Worm (Caenorhabditis elegans) whole organism, L3 larva: ENCODE results near the gene B0361.3.

ENCODE experiments used
- R02D3.7 ChIP-seq: fragments of 150-350 bp; optimal IDR thresholded peaks from 2 replicates; lab custom pipeline; 2014; ENCODE audit warnings: missing biosample characterization, missing genetic modification characterization
- ZK546.5 ChIP-seq: sonication (generic microtip); optimal IDR thresholded peaks from 2 replicates; lab custom pipeline; 2017; ENCODE audit warnings: missing biosample characterization, missing genetic modification characterization
- aly-2 ChIP-seq: fragments of 150-350 bp; optimal IDR thresholded peaks from 2 replicates; lab custom pipeline; 2014; ENCODE audit warnings: missing biosample characterization, missing genetic modification characterization
- ama-1 ChIP-seq: fragments of 150-350 bp; optimal IDR thresholded peaks from 2 replicates; lab custom pipeline; 2018
- ceh-16 ChIP-seq: sonication (generic microtip); optimal IDR thresholded peaks from 2 replicates; lab custom pipeline; 2017; ENCODE audit warnings: missing biosample characterization, missing genetic modification characterization
- ceh-28 ChIP-seq: fragments of 150-350 bp; optimal IDR thresholded peaks from 2 replicates; lab custom pipeline; 2014; ENCODE audit warnings: missing biosample characterization, missing genetic modification reagents, missing genetic modification characterization
- ceh-82 ChIP-seq: fragments of 150-350 bp; optimal IDR thresholded peaks from 2 replicates; lab custom pipeline; 2014; ENCODE audit warnings: missing biosample characterization, missing genetic modification characterization
- ceh-9 ChIP-seq: sonication (generic microtip); optimal IDR thresholded peaks from 2 replicates; lab custom pipeline; 2018; ENCODE audit warnings: missing biosample characterization, missing genetic modification characterization
- daf-12 ChIP-seq: fragments of 150-350 bp; optimal IDR thresholded peaks from 2 replicates; lab custom pipeline; 2014; ENCODE audit warnings: missing biosample characterization, missing genetic modification reagents, missing genetic modification characterization
- egl-27 ChIP-seq: sonication (generic microtip); optimal IDR thresholded peaks from 4 replicates; lab custom pipeline; 2017; ENCODE audit warnings: missing biosample characterization, missing genetic modification reagents, missing genetic modification characterization
- egl-5 ChIP-seq: fragments of 150-350 bp; optimal IDR thresholded peaks from 2 replicates; lab custom pipeline; 2017; ENCODE audit warnings: missing biosample characterization, missing genetic modification reagents, missing genetic modification characterization, inconsistent platforms
- elt-1 ChIP-seq: fragments of 150-350 bp; optimal IDR thresholded peaks from 2 replicates; lab custom pipeline; 2014; ENCODE audit warnings: missing biosample characterization, missing genetic modification characterization
- elt-2 ChIP-seq: sonication (generic microtip); optimal IDR thresholded peaks from 2 replicates; lab custom pipeline; 2016; ENCODE audit warnings: missing genetic modification reagents, mild to moderate bottlenecking, missing genetic modification characterization, missing compliant biosample characterization
- elt-3 ChIP-seq, 3 experiments: fragments of 150-350 bp in 1 of 3; sonication (generic microtip) in 2 of 3; optimal IDR thresholded peaks; 2 replicates in 2 of 3; 4 replicates in 1 of 3; lab custom pipeline; 2014 to 2017; ENCODE audit warnings: missing biosample characterization in 3 of 3, missing genetic modification characterization in 3 of 3
- eor-1 ChIP-seq, 2 experiments: fragments of 150-350 bp; optimal IDR thresholded peaks; 2 replicates each; lab custom pipeline; 2014 to 2018; ENCODE audit warnings: missing biosample characterization in 2 of 2, missing genetic modification characterization in 2 of 2
- fkh-10 ChIP-seq: sonication (generic microtip); optimal IDR thresholded peaks from 2 replicates; lab custom pipeline; 2017; ENCODE audit warnings: missing biosample characterization, missing genetic modification reagents, missing genetic modification characterization
- fkh-2 ChIP-seq: fragments of 150-350 bp; optimal IDR thresholded peaks from 2 replicates; lab custom pipeline; 2014; ENCODE audit warnings: missing biosample characterization, missing genetic modification reagents, missing genetic modification characterization
- fos-1 ChIP-seq: fragments of 150-350 bp; optimal IDR thresholded peaks from 2 replicates; lab custom pipeline; 2014; ENCODE audit warnings: missing biosample characterization, missing genetic modification characterization
- hmg-11 ChIP-seq: sonication (generic microtip); optimal IDR thresholded peaks from 2 replicates; lab custom pipeline; 2016; ENCODE audit warnings: missing genetic modification characterization, missing compliant biosample characterization
- jun-1 ChIP-seq: fragments of 150-350 bp; optimal IDR thresholded peaks from 2 replicates; lab custom pipeline; 2014; ENCODE audit warnings: missing biosample characterization, missing genetic modification reagents, missing genetic modification characterization
- lin-15B ChIP-seq: fragments of 150-350 bp; optimal IDR thresholded peaks from 2 replicates; lab custom pipeline; 2014; ENCODE audit warnings: missing biosample characterization, missing genetic modification characterization
- lin-39 ChIP-seq: fragments of 150-350 bp; optimal IDR thresholded peaks from 2 replicates; lab custom pipeline; 2018; ENCODE audit warnings: missing biosample characterization, missing genetic modification reagents, missing genetic modification characterization
- lsy-12 ChIP-seq: sonication (generic microtip); optimal IDR thresholded peaks from 2 replicates; lab custom pipeline; 2016; ENCODE audit warnings: mild to moderate bottlenecking, missing genetic modification characterization, missing compliant biosample characterization
- mdl-1 ChIP-seq: fragments of 150-350 bp; optimal IDR thresholded peaks from 2 replicates; lab custom pipeline; 2014; ENCODE audit warnings: missing biosample characterization, missing genetic modification characterization
- mml-1 ChIP-seq: fragments of 150-350 bp; sonication (generic microtip); optimal IDR thresholded peaks from 3 replicates; lab custom pipeline; 2014; ENCODE audit warnings: missing biosample characterization, missing genetic modification characterization
- nfya-1 ChIP-seq: sonication (generic microtip); optimal IDR thresholded peaks from 2 replicates; lab custom pipeline; 2017; ENCODE audit warnings: missing genetic modification characterization, mild to moderate bottlenecking, missing compliant biosample characterization, antibody characterized with exemption, moderate library complexity; ENCODE audit not compliant: insufficient read depth
- nhr-11 ChIP-seq: fragments of 150-350 bp; optimal IDR thresholded peaks from 2 replicates; lab custom pipeline; 2014; ENCODE audit warnings: missing biosample characterization, missing genetic modification characterization
- nhr-12 ChIP-seq: fragments of 150-350 bp; optimal IDR thresholded peaks from 2 replicates; lab custom pipeline; 2014; ENCODE audit warnings: missing biosample characterization, missing genetic modification characterization
- nhr-23 ChIP-seq: fragments of 150-350 bp; optimal IDR thresholded peaks from 2 replicates; lab custom pipeline; 2014; ENCODE audit warnings: missing biosample characterization, missing genetic modification reagents, missing genetic modification characterization
- nhr-237 ChIP-seq: fragments of 150-350 bp; optimal IDR thresholded peaks from 2 replicates; lab custom pipeline; 2014; ENCODE audit warnings: missing biosample characterization, missing genetic modification characterization
- nhr-25 ChIP-seq: sonication (generic microtip); optimal IDR thresholded peaks from 2 replicates; lab custom pipeline; 2017; ENCODE audit warnings: missing biosample characterization, missing genetic modification characterization
- nhr-28 ChIP-seq: fragments of 150-350 bp; optimal IDR thresholded peaks from 2 replicates; lab custom pipeline; 2014; ENCODE audit warnings: missing biosample characterization, missing genetic modification characterization
- nhr-43 ChIP-seq: sonication (generic microtip); optimal IDR thresholded peaks from 2 replicates; lab custom pipeline; 2016; ENCODE audit warnings: mild to moderate bottlenecking, missing genetic modification characterization, missing compliant biosample characterization; ENCODE audit not compliant: poor library complexity, severe bottlenecking
- nhr-67 ChIP-seq: fragments of 150-350 bp; optimal IDR thresholded peaks from 2 replicates; lab custom pipeline; 2014; ENCODE audit warnings: missing biosample characterization, missing genetic modification characterization
- nhr-76 ChIP-seq: fragments of 150-350 bp; sonication (generic microtip); optimal IDR thresholded peaks from 5 replicates; lab custom pipeline; 2014; ENCODE audit warnings: missing biosample characterization, missing genetic modification characterization
- nhr-77 ChIP-seq: fragments of 150-350 bp; optimal IDR thresholded peaks from 2 replicates; lab custom pipeline; 2014; ENCODE audit warnings: missing biosample characterization, missing genetic modification characterization
- pha-4 ChIP-seq: fragments of 150-350 bp; optimal IDR thresholded peaks from 2 replicates; lab custom pipeline; 2014; ENCODE audit warnings: missing biosample characterization, missing genetic modification reagents, missing genetic modification characterization
- pqm-1 ChIP-seq: fragments of 150-350 bp; optimal IDR thresholded peaks from 2 replicates; lab custom pipeline; 2017; ENCODE audit warnings: missing biosample characterization, missing genetic modification characterization, inconsistent platforms
- sea-2 ChIP-seq: fragments of 150-350 bp; sonication (generic microtip); optimal IDR thresholded peaks from 4 replicates; lab custom pipeline; 2014; ENCODE audit warnings: missing biosample characterization, missing genetic modification reagents, missing genetic modification characterization
- skn-1 ChIP-seq: fragments of 150-350 bp; optimal IDR thresholded peaks from 2 replicates; lab custom pipeline; 2014; ENCODE audit warnings: missing biosample characterization, missing genetic modification characterization
- snpc-4 ChIP-seq: fragments of 150-350 bp; optimal IDR thresholded peaks from 2 replicates; lab custom pipeline; 2014; ENCODE audit warnings: missing biosample characterization, missing genetic modification characterization
- tbx-2 ChIP-seq: sonication (generic microtip); optimal IDR thresholded peaks from 2 replicates; lab custom pipeline; 2016; ENCODE audit warnings: mild to moderate bottlenecking, missing genetic modification characterization, missing compliant biosample characterization
- unc-39 ChIP-seq: sonication (generic microtip); optimal IDR thresholded peaks from 4 replicates; lab custom pipeline; 2017; ENCODE audit warnings: missing biosample characterization, missing genetic modification characterization
- unc-62 ChIP-seq: fragments of 150-350 bp; sonication (generic microtip); optimal IDR thresholded peaks from 4 replicates; lab custom pipeline; 2014; ENCODE audit warnings: missing biosample characterization, missing genetic modification reagents, missing genetic modification characterization
- zag-1 ChIP-seq: fragments of 150-350 bp; optimal IDR thresholded peaks from 2 replicates; lab custom pipeline; 2014; ENCODE audit warnings: missing biosample characterization, missing genetic modification characterization
- ztf-11 ChIP-seq: fragments of 150-350 bp; optimal IDR thresholded peaks from 2 replicates; lab custom pipeline; 2014; ENCODE audit warnings: missing biosample characterization, missing genetic modification characterization
- ztf-4 ChIP-seq: fragments of 150-350 bp; optimal IDR thresholded peaks from 2 replicates; lab custom pipeline; 2014; ENCODE audit warnings: missing biosample characterization, missing genetic modification characterization

The B0361.3 gene

ce11 chrIII:7273718-7274117 lies 7.5 kb upstream of the B0361.3 start:
- TF ChIP-seq zag-1 (tag; lab: Kevin White, UChicago) (no peak), nhr-25 (tag; lab: Kevin White, UChicago) (peak; percentile 31), fos-1 (tag; lab: Kevin White, UChicago) (no peak), nhr-23 (tag; lab: Kevin White, UChicago) (peak; percentile 33), fkh-2 (tag; lab: Kevin White, UChicago) (no peak), unc-62 (GFP tag; lab: Kevin White, UChicago) (no peak), elt-2 (tag; lab: Kevin White, UChicago) (no peak), nhr-43 (peak; percentile 29), aly-2 (tag; lab: Kevin White, UChicago) (no peak), ceh-28 (tag; lab: Kevin White, UChicago) (no peak)

- TF ChIP-seq unc-39 (tag; lab: Kevin White, UChicago) = no peak
- no peak for TF ChIP-seq ztf-4 (tag; lab: Kevin White, UChicago)
- no peak for TF ChIP-seq sea-2 (GFP tag; lab: Kevin White, UChicago)
- TF ChIP-seq R02D3.7 (tag; lab: Kevin White, UChicago) = no peak
Observed at ce11 chrIII:7275296-7275695, 6.0 kb upstream of the B0361.3 start, which contains the start of gene psd-1. psd-1 (minus strand) TSS chrIII:7275396.

- no peak for TF ChIP-seq mdl-1 (tag; lab: Kevin White, UChicago)
- TF ChIP-seq nhr-76 = no peak
- no peak for TF ChIP-seq mml-1
- TF ChIP-seq zag-1 (tag; lab: Kevin White, UChicago) = no peak
- no peak for TF ChIP-seq ztf-11 (tag; lab: Kevin White, UChicago)
- no peak for TF ChIP-seq ceh-82 (tag; lab: Kevin White, UChicago)
- TF ChIP-seq sea-2 (GFP tag; lab: Kevin White, UChicago) = no peak
- TF ChIP-seq eor-1 (tag; optimal IDR thresholded peaks at IDR 0.05; lab: Kevin White, UChicago) = no peak
- peak; percentile 81 for TF ChIP-seq pha-4 (tag; lab: Kevin White, UChicago)
- no peak for TF ChIP-seq elt-1 (tag; lab: Kevin White, UChicago)
- no peak for TF ChIP-seq nhr-237 (tag; lab: Kevin White, UChicago)
- no peak for TF ChIP-seq ama-1
- peak; percentile 15 for TF ChIP-seq elt-2 (tag; lab: Kevin White, UChicago)
- peak; percentile 14 for TF ChIP-seq egl-5 (tag; lab: Kevin White, UChicago)
- no peak for TF ChIP-seq nhr-77 (tag; lab: Kevin White, UChicago)
- TF ChIP-seq R02D3.7 (tag; lab: Kevin White, UChicago) = peak; percentile 50
- no peak for TF ChIP-seq unc-39 (tag; lab: Kevin White, UChicago)
- TF ChIP-seq jun-1 (tag; lab: Kevin White, UChicago) = no peak
- TF ChIP-seq nhr-23 (tag; lab: Kevin White, UChicago) = peak; percentile 79
- no peak for TF ChIP-seq fkh-10 (GFP tag; lab: Kevin White, UChicago)
- TF ChIP-seq ZK546.5 (tag; lab: Kevin White, UChicago) = no peak
- no peak for TF ChIP-seq fos-1 (tag; lab: Kevin White, UChicago)
- no peak for TF ChIP-seq egl-27
- TF ChIP-seq nhr-25 (tag; lab: Kevin White, UChicago) = peak; percentile 13
- TF ChIP-seq nhr-11 (tag; lab: Kevin White, UChicago) = no peak
- peak; percentile 19 for TF ChIP-seq ceh-28 (tag; lab: Kevin White, UChicago)
- no peak for TF ChIP-seq tbx-2 (tag; lab: Kevin White, UChicago)
- peak; percentile 72 for TF ChIP-seq lin-15B (tag; lab: Kevin White, UChicago)
- peak; percentile 63 for TF ChIP-seq hmg-11 (tag; lab: Kevin White, UChicago)
- TF ChIP-seq ceh-16 (tag; lab: Kevin White, UChicago) = no peak
- TF ChIP-seq ztf-4 (tag; lab: Kevin White, UChicago) = no peak
- peak; percentile 54 for TF ChIP-seq skn-1 (tag; lab: Kevin White, UChicago)
- no peak for TF ChIP-seq ceh-9 (tag; lab: Kevin White, UChicago)
- no peak for TF ChIP-seq aly-2 (tag; lab: Kevin White, UChicago)
- no peak for TF ChIP-seq elt-3 (tag; optimal IDR thresholded peaks at IDR 0.05; lab: Kevin White, UChicago)
- peak; percentile 35 for TF ChIP-seq nhr-43
- TF ChIP-seq pqm-1 = no peak
- TF ChIP-seq lsy-12 (tag; lab: Kevin White, UChicago) = no peak
- no peak for TF ChIP-seq unc-62 (GFP tag; lab: Kevin White, UChicago)
- peak; percentile 64 for TF ChIP-seq nfya-1 (tag; lab: Kevin White, UChicago)
- TF ChIP-seq nhr-28 (tag; lab: Kevin White, UChicago) = no peak
- TF ChIP-seq snpc-4 = peak; percentile 60
- TF ChIP-seq fkh-2 (tag; lab: Kevin White, UChicago) = no peak
- TF ChIP-seq lin-39 (tag; lab: Kevin White, UChicago) = no peak
- TF ChIP-seq nhr-67 = no peak
- TF ChIP-seq nhr-12 (tag; lab: Kevin White, UChicago) = no peak
- TF ChIP-seq daf-12 (tag; lab: Kevin White, UChicago) = no peak
Observed at ce11 chrIII:7277228-7277627, 4.0 kb upstream of the B0361.3 start, which contains the start of the genes spot-1 and B0361.11. spot-1 (minus strand) TSS chrIII:7277274. B0361.11 (plus strand) TSS chrIII:7277599.
